Worm (Caenorhabditis elegans): Measurements from ENCODE around the gene nspe-3.

nspe-3 gene

ce11 chrII:12659676-12660371 lies 42.1 kb downstream of the nspe-3 start (continued):
- TF ChIP-seq sma-9 (GFP tag; optimal IDR thresholded peaks at IDR 0.05) (peak; percentile 56), sma-9 (tag; optimal IDR thresholded peaks at IDR 0.05) (no peak), sma-3 (GFP tag; optimal IDR thresholded peaks at IDR 0.05) (no peak), nhr-237 (tag; optimal IDR thresholded peaks at IDR 0.05) (no peak), snpc-4 (tag; optimal IDR thresholded peaks at IDR 0.05) (no peak), elt-1 (tag; optimal IDR thresholded peaks at IDR 0.05) (no peak), ztf-1 (GFP tag; conservative IDR thresholded peaks at IDR 0.05) (no peak), dmd-4 (tag; optimal IDR thresholded peaks at IDR 0.05) (no peak), fos-1 (tag; optimal IDR thresholded peaks at IDR 0.05) (no peak), ztf-4 (tag; optimal IDR thresholded peaks at IDR 0.05) (no peak), gmeb-1 (tag; optimal IDR thresholded peaks at IDR 0.05) (no peak), mbf-1 (tag; optimal IDR thresholded peaks at IDR 0.05) (no peak)

- peak in 1 of 2 experiments; percentile 43 for TF ChIP-seq lsy-2 (tag; optimal IDR thresholded peaks at IDR 0.05)
- no peak for TF ChIP-seq elt-1 (tag; optimal IDR thresholded peaks at IDR 0.05)
- peak; percentile 47 for TF ChIP-seq zag-1 (tag; optimal IDR thresholded peaks at IDR 0.05)
- peak; percentile 27 for TF ChIP-seq unc-55 (GFP tag; optimal IDR thresholded peaks at IDR 0.05)
Observed at ce11 chrII:12661930-12662329, 44.2 kb downstream of the nspe-3 start.

ce11 chrII:12665019-12665418 lies 47.3 kb downstream of the nspe-3 start:
- TF ChIP-seq sma-9 (GFP tag; optimal IDR thresholded peaks at IDR 0.05), result peak; percentile 30
- TF ChIP-seq sma-9 (tag; optimal IDR thresholded peaks at IDR 0.05), result no peak
- TF ChIP-seq ZK546.5 (tag; optimal IDR thresholded peaks at IDR 0.05), result no peak
- TF ChIP-seq dmd-4 (tag; optimal IDR thresholded peaks at IDR 0.05), result no peak
- TF ChIP-seq mbf-1 (tag; optimal IDR thresholded peaks at IDR 0.05), result no peak
- TF ChIP-seq zag-1 (tag; optimal IDR thresholded peaks at IDR 0.05), result peak; percentile 35
- no peak for TF ChIP-seq unc-39 (tag; optimal IDR thresholded peaks at IDR 0.05)
- no peak for TF ChIP-seq egl-27 (tag; optimal IDR thresholded peaks at IDR 0.05)

DNA sequence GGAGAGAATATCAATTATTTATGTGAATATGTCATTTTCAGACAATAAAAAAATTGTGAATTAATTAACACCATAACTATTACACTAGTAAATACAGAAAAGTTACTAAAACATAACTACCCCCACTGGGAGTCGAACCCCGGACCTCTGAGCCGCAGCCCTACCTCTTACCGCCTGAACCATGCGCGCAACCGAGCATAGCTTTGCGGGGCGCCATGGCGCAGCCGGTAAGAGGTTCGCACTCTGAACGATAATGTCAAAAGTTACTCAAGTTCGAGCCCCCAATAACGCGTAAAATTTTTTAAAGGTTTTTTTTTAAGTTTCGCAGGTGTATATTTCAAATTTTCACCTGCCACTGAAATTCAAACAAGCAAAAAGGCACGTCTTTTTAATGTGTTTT lies 48.4 kb downstream of the nspe-3 start:
- TF ChIP-seq R02D3.7 (tag; optimal IDR thresholded peaks at IDR 0.05) (no peak), nhr-10 (tag; optimal IDR thresholded peaks at IDR 0.05) (no peak), nhr-6 (tag; optimal IDR thresholded peaks at IDR 0.05) (no peak), C34F6.9 (tag; optimal IDR thresholded peaks at IDR 0.05) (no peak), unc-55 (GFP tag; optimal IDR thresholded peaks at IDR 0.05) (no peak), snpc-4 (tag; optimal IDR thresholded peaks at IDR 0.05) (no peak), nhr-23 (tag; optimal IDR thresholded peaks at IDR 0.05) (no peak), lsy-2 (tag; optimal IDR thresholded peaks at IDR 0.05) (no peak), nhr-129 (tag; optimal IDR thresholded peaks at IDR 0.05) (no peak), ama-1 (optimal IDR thresholded peaks at IDR 0.05) (no peak), mab-5 (tag; optimal IDR thresholded peaks at IDR 0.05) (no peak), ztf-1 (GFP tag; conservative IDR thresholded peaks at IDR 0.05) (no peak)
